Fruit fly (Drosophila melanogaster) S2 (cell line): ENCODE measurements around the gene CG45078.

Source experiments
- CG8478 ChIP-seq: fragments of >200 bp; optimal IDR thresholded peaks from 2 replicates; lab custom pipeline; 2018
- CTCF ChIP-seq, 2 experiments: fragments of >200 bp; optimal IDR thresholded peaks; 2 replicates each; lab custom pipeline; 2018

CG45078 gene

dm6 chr3R:10777274-10777673 lies at the start of gene CG45078, which contains the start of the genes CG45076 and fau:
CG45078 (minus strand) TSS chr3R:10777374.
CG45076 (minus strand) TSS chr3R:10777374.
fau (minus strand) TSS chr3R:10777374.
- TF ChIP-seq CTCF (optimal IDR thresholded peaks at IDR 0.05; lab: Kevin White, UChicago) (no peak), CG8478 (lab: Kevin White, UChicago) (no peak)

- TF ChIP-seq CG8478 (lab: Kevin White, UChicago) (no peak), CTCF (optimal IDR thresholded peaks at IDR 0.05; lab: Kevin White, UChicago) (no peak)
Measured at dm6 chr3R:10815032-10815431, 37.9 kb upstream of the CG45078 start, which contains the start of the genes CG14693 and TTLL15. CG14693 (minus strand) TSS chr3R:10815047. TTLL15 (plus strand) TSS chr3R:10815288.

DNA sequence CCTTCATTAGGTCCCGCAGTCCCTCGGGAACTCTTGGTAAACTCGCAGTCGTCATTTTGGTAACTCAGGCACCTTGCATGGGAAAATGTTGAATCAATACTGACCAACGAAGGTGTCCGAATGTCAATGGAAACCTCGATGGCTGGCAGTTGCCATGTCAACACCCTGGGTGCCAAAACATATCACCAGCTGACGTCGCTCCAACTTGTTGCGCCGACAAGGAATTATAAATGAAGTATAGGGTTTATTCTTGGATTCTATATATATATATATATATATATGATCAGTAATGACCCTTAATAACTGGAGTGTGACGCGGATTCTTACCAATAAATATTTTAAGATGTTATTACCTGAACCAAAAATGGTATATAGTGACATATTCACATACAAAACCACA lies 26.7 kb upstream of the CG45078 start, which contains the start of gene CG14692:
TSS of gene CG14692 (minus strand) at position 101 of the 400 bp plus-strand sequence.
- TF ChIP-seq CTCF (optimal IDR thresholded peaks at IDR 0.05; lab: Kevin White, UChicago) (no peak), CG8478 (lab: Kevin White, UChicago) (no peak)

- no peak for TF ChIP-seq CG8478 (lab: Kevin White, UChicago)
- TF ChIP-seq CTCF (optimal IDR thresholded peaks at IDR 0.05; lab: Kevin White, UChicago), result no peak
Measured at dm6 chr3R:10792604-10793003, 15.4 kb upstream of the CG45078 start, which contains the start of gene CG14687. CG14687 (plus strand) TSS chr3R:10792904.

- TF ChIP-seq CG8478 (lab: Kevin White, UChicago), result no peak
- TF ChIP-seq CTCF (optimal IDR thresholded peaks at IDR 0.05; lab: Kevin White, UChicago), result no peak
Measured at dm6 chr3R:10788186-10788585, 11.0 kb upstream of the CG45078 start, which contains the start of the genes Art1 and Mcm5. Art1 (minus strand) TSS chr3R:10788226. Mcm5 (plus strand) TSS chr3R:10788524.

- no peak for TF ChIP-seq CTCF (optimal IDR thresholded peaks at IDR 0.05; lab: Kevin White, UChicago)
- TF ChIP-seq CG8478 (lab: Kevin White, UChicago), result no peak
Measured at dm6 chr3R:10784058-10784499, 6.9 kb upstream of the CG45078 start, which contains the start of the genes mRpL37 and Rbp1. mRpL37 (minus strand) TSS chr3R:10784092. Rbp1 (plus strand) TSS chr3R:10784383.

dm6 chr3R:10782167-10782566 lies 5.0 kb upstream of the CG45078 start, which contains the start of gene CG42633:
CG42633 (minus strand) TSS chr3R:10782267.
- TF ChIP-seq CG8478 (lab: Kevin White, UChicago), result no peak
- no peak for TF ChIP-seq CTCF (optimal IDR thresholded peaks at IDR 0.05; lab: Kevin White, UChicago)

dm6 chr3R:10780161-10780560 lies 3.0 kb upstream of the CG45078 start:
- no peak for TF ChIP-seq CTCF (optimal IDR thresholded peaks at IDR 0.05; lab: Kevin White, UChicago)
- no peak for TF ChIP-seq CG8478 (lab: Kevin White, UChicago)

dm6 chr3R:10779269-10779668 lies 2.1 kb upstream of the CG45078 start, which contains the start of gene Desi:
Desi (plus strand) TSS chr3R:10779569.
- no peak for TF ChIP-seq CG8478 (lab: Kevin White, UChicago)
- no peak for TF ChIP-seq CTCF (optimal IDR thresholded peaks at IDR 0.05; lab: Kevin White, UChicago)

DNA sequence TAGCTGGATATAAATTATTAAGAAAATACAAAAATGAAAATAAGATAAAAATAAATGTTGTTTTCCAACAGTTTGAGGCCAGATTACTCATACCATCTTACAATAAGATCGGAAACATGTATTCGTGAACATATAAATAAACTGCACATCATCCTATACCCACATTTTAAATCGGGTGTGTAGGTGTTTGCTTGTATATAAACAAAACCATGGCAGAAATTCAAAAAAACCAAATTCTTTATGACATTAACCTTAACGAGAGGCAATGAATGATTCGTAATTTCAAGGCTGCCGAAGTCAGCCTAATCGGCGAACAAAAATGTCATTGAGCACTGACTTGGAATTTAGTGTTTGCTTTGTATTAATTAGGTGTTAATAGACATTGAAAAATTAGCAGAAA lies 977 bp upstream of the CG45078 start:
- TF ChIP-seq CTCF (optimal IDR thresholded peaks at IDR 0.05; lab: Kevin White, UChicago) (no peak), CG8478 (lab: Kevin White, UChicago) (no peak)

DNA sequence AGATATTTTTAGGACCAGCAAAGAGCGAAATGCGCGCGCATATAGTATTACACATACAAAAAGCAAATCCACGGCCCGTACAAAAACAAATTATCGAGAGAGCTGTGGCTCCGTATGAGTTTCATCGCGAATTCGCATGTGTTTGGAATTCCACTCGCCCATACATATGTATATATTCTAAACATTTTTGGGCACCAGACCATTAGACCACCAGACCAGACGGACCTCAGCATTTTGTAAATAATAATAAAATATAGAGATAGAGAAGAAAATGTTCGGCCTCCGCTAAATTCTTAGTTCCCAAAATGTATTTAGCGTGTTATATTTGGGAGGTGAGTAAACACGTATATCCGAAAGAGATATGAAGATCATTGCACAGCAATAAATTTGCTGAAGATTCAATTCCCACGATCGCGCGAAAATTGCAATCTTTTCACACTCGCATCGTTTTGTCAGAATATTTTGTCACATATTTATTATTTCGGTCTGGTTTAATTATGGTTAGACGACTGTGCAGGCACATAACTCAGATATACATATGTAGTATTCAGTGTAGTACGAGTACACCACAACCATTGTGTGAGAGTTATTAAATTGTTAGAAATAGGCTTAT lies 1.0 kb downstream of the CG45078 start:
- TF ChIP-seq CTCF (optimal IDR thresholded peaks at IDR 0.05; lab: Kevin White, UChicago) (no peak), CG8478 (lab: Kevin White, UChicago) (no peak)

DNA sequence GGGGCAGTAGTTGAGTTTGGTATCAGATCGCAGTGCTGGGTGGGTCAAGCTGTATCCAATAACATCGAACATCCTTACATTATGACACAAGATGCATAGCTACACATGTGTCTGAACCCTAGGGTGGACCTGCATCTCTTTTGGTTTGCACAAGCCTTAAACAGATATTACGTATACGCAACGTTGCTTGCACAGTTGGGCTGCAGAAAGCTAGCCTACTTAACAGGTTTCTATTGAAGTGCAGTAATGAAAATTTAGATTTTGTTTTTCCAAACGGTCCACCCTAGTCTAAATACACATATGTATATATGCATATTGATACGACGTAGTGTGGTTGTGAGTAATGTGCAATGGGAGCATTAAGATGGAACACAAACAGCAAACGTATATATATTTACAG lies 1.9 kb downstream of the CG45078 start:
- TF ChIP-seq CG8478 (lab: Kevin White, UChicago) (no peak), CTCF (optimal IDR thresholded peaks at IDR 0.05; lab: Kevin White, UChicago) (no peak)

DNA sequence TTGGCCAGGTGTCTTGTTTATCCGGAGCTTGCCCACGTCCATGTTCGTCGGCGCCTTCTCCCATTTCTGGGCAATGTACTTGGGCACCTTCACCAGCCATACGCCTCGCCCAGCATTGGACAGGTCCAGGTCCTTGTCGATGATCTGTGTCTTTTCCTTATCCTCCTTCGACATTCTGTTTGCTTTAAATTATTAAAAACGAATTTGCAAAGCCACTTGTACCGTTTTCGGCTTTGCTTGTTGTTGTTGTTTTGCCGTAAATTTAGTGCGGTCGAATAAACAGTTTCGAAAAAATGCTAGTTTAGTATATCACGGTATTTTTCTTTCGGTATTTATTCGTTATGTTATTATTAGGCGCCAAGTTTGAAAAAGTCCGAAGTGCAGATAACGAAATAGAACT lies 9.6 kb downstream of the CG45078 start, which contains the start of gene TfIIFbeta:
TSS of gene TfIIFbeta (minus strand) at position 279 of the 400 bp plus-strand sequence.
- no peak for TF ChIP-seq CTCF (optimal IDR thresholded peaks at IDR 0.05; lab: Kevin White, UChicago)
- no peak for TF ChIP-seq CG8478 (lab: Kevin White, UChicago)

- TF ChIP-seq CG8478 (lab: Kevin White, UChicago) (no peak), CTCF (optimal IDR thresholded peaks at IDR 0.05; lab: Kevin White, UChicago) (no peak)
Measured at dm6 chr3R:10761980-10762379, 15.2 kb downstream of the CG45078 start.
